Fruit fly (Drosophila melanogaster) Kc167 (cell line): ENCODE data around the gene bab1.

Experiments
- Myc ChIP-seq: fragments of >200 bp; optimal IDR thresholded peaks from 2 replicates; lab custom pipeline; 2017; ENCODE audit warnings: missing external identifiers
- Sin3A ChIP-seq: fragments of >200 bp; optimal IDR thresholded peaks from 2 replicates; lab custom pipeline; 2018; ENCODE audit warnings: missing external identifiers
- h ChIP-seq: fragments of >200 bp; optimal IDR thresholded peaks from 3 replicates; lab custom pipeline; 2018; ENCODE audit warnings: missing external identifiers
- insv ChIP-seq: fragments of >200 bp; optimal IDR thresholded peaks from 3 replicates; lab custom pipeline; 2018; ENCODE audit warnings: missing external identifiers
- psq ChIP-seq: fragments of >200 bp; optimal IDR thresholded peaks from 2 replicates; lab custom pipeline; 2017; ENCODE audit warnings: missing external identifiers
- ttk ChIP-seq: sonication (Bioruptor generic); optimal IDR thresholded peaks from 2 replicates; lab custom pipeline; 2017; ENCODE audit warnings: missing external identifiers

The bab1 gene

dm6 chr3L:1062463-1062862 lies 38.4 kb downstream of the bab1 start:
- TF ChIP-seq h (no peak), psq (lab: Kevin White, UChicago) (no peak), insv (no peak), Myc (no peak), ttk (lab: Kevin White, UChicago) (no peak), Sin3A (lab: Kevin White, UChicago) (no peak)

dm6 chr3L:1055932-1056331 lies 45.0 kb downstream of the bab1 start:
- TF ChIP-seq insv (no peak), Sin3A (lab: Kevin White, UChicago) (no peak), psq (lab: Kevin White, UChicago) (no peak), ttk (lab: Kevin White, UChicago) (no peak), h (no peak), Myc (no peak)

- TF ChIP-seq Sin3A (lab: Kevin White, UChicago) (no peak), Myc (no peak), h (no peak), insv (no peak), psq (lab: Kevin White, UChicago) (no peak), ttk (lab: Kevin White, UChicago) (no peak)
These were observed 54.5 kb downstream of the bab1 start for dm6 chr3L:1046436-1046835.

dm6 chr3L:1043530-1043929 lies 57.4 kb downstream of the bab1 start:
- TF ChIP-seq ttk (lab: Kevin White, UChicago): no peak
- TF ChIP-seq Myc: no peak
- no peak for TF ChIP-seq insv
- no peak for TF ChIP-seq h
- TF ChIP-seq psq (lab: Kevin White, UChicago): no peak
- TF ChIP-seq Sin3A (lab: Kevin White, UChicago): no peak

dm6 chr3L:1041410-1041809 lies 59.5 kb downstream of the bab1 start:
- TF ChIP-seq ttk (lab: Kevin White, UChicago) (no peak), Sin3A (lab: Kevin White, UChicago) (no peak), psq (lab: Kevin White, UChicago) (no peak), insv (no peak), h (no peak), Myc (no peak)

dm6 chr3L:1034887-1035260 lies 66.0 kb downstream of the bab1 start:
- TF ChIP-seq Sin3A (lab: Kevin White, UChicago) (no peak), h (no peak), Myc (no peak), insv (no peak), ttk (lab: Kevin White, UChicago) (no peak), psq (lab: Kevin White, UChicago) (no peak)

dm6 chr3L:1034190-1034886 lies 66.6 kb downstream of the bab1 start, which contains the start of the genes CG9205 and trio:
Gene CG9205 (plus strand): TSS chr3L:1034697.
Gene trio (minus strand): TSS chr3L:1034875.
- TF ChIP-seq Myc (no peak), h (no peak), Sin3A (lab: Kevin White, UChicago) (no peak), insv (no peak), ttk (lab: Kevin White, UChicago) (no peak), psq (lab: Kevin White, UChicago) (no peak)

- TF ChIP-seq insv (no peak), Myc (no peak), Sin3A (lab: Kevin White, UChicago) (no peak), psq (lab: Kevin White, UChicago) (no peak), h (no peak), ttk (lab: Kevin White, UChicago) (no peak)
These were observed 67.2 kb downstream of the bab1 start for dm6 chr3L:1033688-1034087.

dm6 chr3L:1032569-1032968 lies 68.3 kb downstream of the bab1 start:
- no peak for TF ChIP-seq insv
- no peak for TF ChIP-seq ttk (lab: Kevin White, UChicago)
- TF ChIP-seq psq (lab: Kevin White, UChicago): no peak
- no peak for TF ChIP-seq Sin3A (lab: Kevin White, UChicago)
- no peak for TF ChIP-seq Myc
- TF ChIP-seq h: no peak

dm6 chr3L:1031716-1032115 lies 69.2 kb downstream of the bab1 start:
- TF ChIP-seq insv: no peak
- TF ChIP-seq ttk (lab: Kevin White, UChicago): no peak
- TF ChIP-seq Myc: no peak
- TF ChIP-seq Sin3A (lab: Kevin White, UChicago): no peak
- TF ChIP-seq psq (lab: Kevin White, UChicago): no peak

dm6 chr3L:1030908-1031545 lies 69.9 kb downstream of the bab1 start:
- TF ChIP-seq Myc (no peak), psq (lab: Kevin White, UChicago) (no peak), ttk (lab: Kevin White, UChicago) (no peak), Sin3A (lab: Kevin White, UChicago) (no peak), insv (no peak), h (no peak)

dm6 chr3L:1029610-1030284 lies 71.1 kb downstream of the bab1 start:
- no peak for TF ChIP-seq Myc

dm6 chr3L:1023728-1024127 lies 77.2 kb downstream of the bab1 start:
- TF ChIP-seq Myc: no peak
- no peak for TF ChIP-seq Sin3A (lab: Kevin White, UChicago)
- no peak for TF ChIP-seq insv
- no peak for TF ChIP-seq h
- no peak for TF ChIP-seq psq (lab: Kevin White, UChicago)
- no peak for TF ChIP-seq ttk (lab: Kevin White, UChicago)
